Worm (Caenorhabditis elegans) whole organism, L2 larva: ENCODE data around the gene str-45.

Experiments used
- C34F6.9 ChIP-seq: fragments of 150-350 bp; optimal IDR thresholded peaks from 2 replicates; lab custom pipeline; 2014; ENCODE audit warnings: missing biosample characterization, missing genetic modification characterization
- F13H6.1 ChIP-seq: sonication (generic microtip); optimal IDR thresholded peaks from 2 replicates; lab custom pipeline; 2016; ENCODE audit warnings: missing genetic modification characterization, missing compliant biosample characterization
- R02D3.7 ChIP-seq: fragments of 150-350 bp; optimal IDR thresholded peaks from 2 replicates; lab custom pipeline; 2014; ENCODE audit warnings: missing biosample characterization, missing genetic modification characterization
- ZK546.5 ChIP-seq: sonication (generic microtip); optimal IDR thresholded peaks from 2 replicates; lab custom pipeline; 2017; ENCODE audit warnings: missing biosample characterization, missing genetic modification characterization
- alr-1 ChIP-seq: fragments of 150-350 bp; optimal IDR thresholded peaks from 2 replicates; lab custom pipeline; 2014; ENCODE audit warnings: missing biosample characterization, missing genetic modification characterization
- ama-1 ChIP-seq: fragments of 150-350 bp; optimal IDR thresholded peaks from 2 replicates; lab custom pipeline; 2018; ENCODE audit warnings: inconsistent platforms
- ceh-16 ChIP-seq: fragments of 150-350 bp; optimal IDR thresholded peaks from 2 replicates; lab custom pipeline; 2014; ENCODE audit warnings: missing biosample characterization, missing genetic modification characterization
- crh-2 ChIP-seq: sonication (generic microtip); optimal IDR thresholded peaks from 2 replicates; lab custom pipeline; 2017; ENCODE audit warnings: missing biosample characterization, missing genetic modification characterization
- dmd-4 ChIP-seq: sonication (generic microtip); optimal IDR thresholded peaks from 2 replicates; lab custom pipeline; 2017; ENCODE audit warnings: missing biosample characterization, missing genetic modification characterization
- egl-27 ChIP-seq: sonication (generic microtip); optimal IDR thresholded peaks from 3 replicates; lab custom pipeline; 2017; ENCODE audit warnings: missing biosample characterization, missing genetic modification reagents, missing genetic modification characterization
- elt-3 ChIP-seq: sonication (generic microtip); optimal IDR thresholded peaks from 2 replicates; lab custom pipeline; 2017; ENCODE audit warnings: missing biosample characterization, missing genetic modification characterization
- fos-1 ChIP-seq: fragments of 150-350 bp; optimal IDR thresholded peaks from 2 replicates; lab custom pipeline; 2014; ENCODE audit warnings: missing biosample characterization, missing genetic modification characterization
- gmeb-1 ChIP-seq: fragments of 150-350 bp; optimal IDR thresholded peaks from 2 replicates; lab custom pipeline; 2014; ENCODE audit warnings: missing biosample characterization, missing genetic modification characterization
- lin-39 ChIP-seq: fragments of 150-350 bp; optimal IDR thresholded peaks from 2 replicates; lab custom pipeline; 2014; ENCODE audit warnings: missing biosample characterization, missing genetic modification reagents, missing genetic modification characterization
- mab-5 ChIP-seq: fragments of 150-350 bp; optimal IDR thresholded peaks from 2 replicates; lab custom pipeline; 2014; ENCODE audit warnings: missing biosample characterization, missing genetic modification characterization
- nhr-10 ChIP-seq: sonication (generic microtip); optimal IDR thresholded peaks from 2 replicates; lab custom pipeline; 2017; ENCODE audit warnings: missing biosample characterization, missing genetic modification characterization
- nhr-11 ChIP-seq: fragments of 150-350 bp; optimal IDR thresholded peaks from 2 replicates; lab custom pipeline; 2014; ENCODE audit warnings: missing biosample characterization, missing genetic modification characterization
- nhr-21 ChIP-seq: fragments of 150-350 bp; optimal IDR thresholded peaks from 2 replicates; lab custom pipeline; 2014; ENCODE audit warnings: missing biosample characterization, missing genetic modification characterization
- nhr-23 ChIP-seq: fragments of 150-350 bp; optimal IDR thresholded peaks from 2 replicates; lab custom pipeline; 2014; ENCODE audit warnings: missing biosample characterization, missing genetic modification reagents, missing genetic modification characterization
- nhr-237 ChIP-seq: fragments of 150-350 bp; optimal IDR thresholded peaks from 2 replicates; lab custom pipeline; 2014; ENCODE audit warnings: missing biosample characterization, missing genetic modification characterization
- nhr-25 ChIP-seq: fragments of 150-350 bp; sonication (generic microtip); optimal IDR thresholded peaks from 3 replicates; lab custom pipeline; 2014; ENCODE audit warnings: missing biosample characterization, missing genetic modification characterization
- nhr-6 ChIP-seq: fragments of 150-350 bp; optimal IDR thresholded peaks from 2 replicates; lab custom pipeline; 2014; ENCODE audit warnings: missing biosample characterization, missing genetic modification characterization
- peb-1 ChIP-seq: fragments of 150-350 bp; optimal IDR thresholded peaks from 2 replicates; lab custom pipeline; 2014; ENCODE audit warnings: missing biosample characterization, missing genetic modification characterization
- sem-4 ChIP-seq: fragments of 150-350 bp; optimal IDR thresholded peaks from 2 replicates; lab custom pipeline; 2014; ENCODE audit warnings: missing biosample characterization, missing genetic modification reagents, missing genetic modification characterization
- skn-1 ChIP-seq: sonication (generic microtip); optimal IDR thresholded peaks from 2 replicates; lab custom pipeline; 2017; ENCODE audit warnings: missing biosample characterization, missing genetic modification characterization
- sma-9 ChIP-seq, 2 experiments: fragments of 150-350 bp in 1 of 2; sonication (generic microtip) in 1 of 2; optimal IDR thresholded peaks; 2 replicates each; lab custom pipeline; 2014 to 2016; ENCODE audit warnings: missing genetic modification characterization in 2 of 2, mild to moderate bottlenecking in 1 of 2, missing biosample characterization in 1 of 2, missing compliant biosample characterization in 1 of 2, missing genetic modification reagents in 1 of 2, moderate library complexity in 1 of 2
- snpc-4 ChIP-seq: fragments of 150-350 bp; optimal IDR thresholded peaks from 2 replicates; lab custom pipeline; 2014; ENCODE audit warnings: missing biosample characterization, missing genetic modification characterization
- unc-39 ChIP-seq: fragments of 150-350 bp; optimal IDR thresholded peaks from 2 replicates; lab custom pipeline; 2014; ENCODE audit warnings: missing biosample characterization, missing genetic modification characterization
- zag-1 ChIP-seq: fragments of 150-350 bp; optimal IDR thresholded peaks from 2 replicates; lab custom pipeline; 2014; ENCODE audit warnings: missing biosample characterization, missing genetic modification characterization
- ztf-4 ChIP-seq: fragments of 150-350 bp; optimal IDR thresholded peaks from 2 replicates; lab custom pipeline; 2014; ENCODE audit warnings: missing biosample characterization, missing genetic modification characterization

The str-45 gene

DNA sequence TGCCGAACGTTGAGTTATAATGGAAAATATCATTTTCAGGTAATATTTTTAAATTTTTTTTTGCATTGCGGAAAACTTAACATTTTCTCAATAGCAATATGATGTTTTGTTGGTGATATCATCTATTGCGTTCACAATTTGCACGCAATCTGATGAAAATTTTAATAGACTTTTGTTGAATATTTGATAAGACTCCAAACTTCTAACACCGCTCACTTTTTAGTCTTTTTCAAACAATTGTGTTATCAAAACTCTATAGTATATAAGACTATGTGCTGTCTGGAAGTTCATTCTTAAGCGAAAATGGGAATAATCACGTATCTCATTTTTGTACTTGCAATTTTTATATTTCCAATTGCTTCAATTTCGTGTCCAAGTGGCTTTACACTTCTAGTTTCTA is 16.7 kb downstream of the str-45 start, which contains the start of gene clec-47:
Gene clec-47, plus strand, starts transcription at position 301 of the 400 bp plus-strand sequence.
- TF ChIP-seq R02D3.7 (tag; lab: Kevin White, UChicago): no peak
- TF ChIP-seq alr-1: no peak
- no peak for TF ChIP-seq lin-39 (tag; lab: Kevin White, UChicago)
- no peak for TF ChIP-seq sem-4 (tag; lab: Kevin White, UChicago)
- no peak for TF ChIP-seq ceh-16 (tag; lab: Kevin White, UChicago)
- no peak for TF ChIP-seq crh-2 (tag; lab: Kevin White, UChicago)
- TF ChIP-seq nhr-23 (tag; lab: Kevin White, UChicago): no peak
- no peak for TF ChIP-seq mab-5
- TF ChIP-seq ama-1 (lab: Kevin White, UChicago): no peak
- no peak for TF ChIP-seq nhr-237
- no peak for TF ChIP-seq egl-27 (tag; lab: Kevin White, UChicago)
- TF ChIP-seq dmd-4 (tag; lab: Kevin White, UChicago): no peak
- no peak for TF ChIP-seq unc-39 (tag; lab: Kevin White, UChicago)
- TF ChIP-seq ZK546.5 (tag; lab: Kevin White, UChicago): no peak
- TF ChIP-seq sma-9 (GFP tag; optimal IDR thresholded peaks at IDR 0.05; lab: Kevin White, UChicago): no peak
- no peak for TF ChIP-seq sma-9 (tag; optimal IDR thresholded peaks at IDR 0.05; lab: Kevin White, UChicago)
- TF ChIP-seq, all 48 proteins: peak for 0

DNA sequence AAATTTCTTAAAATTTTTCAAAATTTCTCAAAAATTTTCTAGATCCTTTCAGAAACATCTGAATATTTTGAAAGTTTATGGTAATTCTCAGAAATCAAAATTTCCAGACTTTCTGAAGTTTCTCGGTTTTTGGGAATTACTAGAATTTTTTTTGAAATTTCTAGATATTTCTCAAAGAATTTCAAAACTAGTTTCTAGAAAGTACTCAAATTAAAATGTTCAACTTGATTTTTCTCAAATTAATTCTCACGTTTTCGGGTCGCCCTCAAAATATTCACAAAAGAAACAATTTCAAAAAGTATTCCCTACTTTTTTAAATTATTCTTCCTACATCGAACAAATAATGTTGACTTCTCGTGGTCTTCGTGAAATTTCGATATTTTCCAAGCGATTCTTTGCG is 21.0 kb downstream of the str-45 start, which contains the start of gene T09F5.10:
Gene T09F5.10, plus strand, starts transcription at position 301 of the 400 bp plus-strand sequence.
- TF ChIP-seq lin-39 (tag; lab: Kevin White, UChicago) (no peak), peb-1 (tag; lab: Kevin White, UChicago) (no peak), fos-1 (tag; lab: Kevin White, UChicago) (no peak), unc-39 (tag; lab: Kevin White, UChicago) (no peak)

DNA sequence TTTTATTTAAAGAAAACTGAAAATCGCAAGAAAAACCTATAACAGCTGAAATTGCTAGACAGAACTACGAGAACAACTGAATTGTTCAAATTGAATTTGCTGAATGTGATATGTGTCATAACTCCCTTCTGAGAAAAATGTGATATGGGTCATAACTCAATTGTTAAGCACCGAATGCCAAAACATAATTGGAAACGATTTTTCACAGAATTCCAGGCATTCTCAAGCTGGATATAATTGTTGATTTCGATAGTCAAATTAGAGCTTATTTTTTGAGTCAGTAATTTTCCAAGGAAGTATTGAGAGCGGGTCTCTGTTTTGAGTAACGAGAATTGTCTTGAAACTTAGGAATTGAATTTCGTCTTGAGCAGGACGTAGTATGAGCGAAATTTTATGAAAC is 23.1 kb downstream of the str-45 start:
- peak; percentile 21 for TF ChIP-seq nhr-21
- no peak for TF ChIP-seq ZK546.5 (tag; lab: Kevin White, UChicago)
- no peak for TF ChIP-seq F13H6.1 (tag; lab: Kevin White, UChicago)

DNA sequence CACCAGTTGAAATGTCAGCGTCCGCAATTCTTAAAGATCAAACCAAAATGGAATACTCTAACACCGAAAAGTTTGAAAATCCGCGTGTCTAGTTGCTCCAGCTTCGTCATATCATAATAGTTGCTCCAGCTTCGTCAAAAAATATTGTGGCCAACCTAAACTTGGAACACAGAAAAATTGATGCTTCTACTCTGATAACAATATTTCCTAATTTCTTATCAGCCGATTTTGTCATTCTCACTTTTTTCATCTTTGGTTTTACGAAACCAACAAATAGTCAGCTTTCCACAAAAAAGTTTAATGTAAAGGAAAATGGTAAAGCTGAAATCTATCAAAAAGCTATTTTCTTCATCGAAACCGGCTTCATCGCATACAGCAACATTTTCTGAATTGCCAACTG is 23.6 kb downstream of the str-45 start, which contains the start of gene fbxa-84:
Gene fbxa-84, plus strand, starts transcription at position 34 of the 400 bp plus-strand sequence.
- TF ChIP-seq ceh-16 (tag; lab: Kevin White, UChicago): no peak
- TF ChIP-seq ZK546.5 (tag; lab: Kevin White, UChicago): no peak
- TF ChIP-seq nhr-11 (tag; lab: Kevin White, UChicago): no peak
- peak; percentile 67 for TF ChIP-seq fos-1 (tag; lab: Kevin White, UChicago)
- no peak for TF ChIP-seq dmd-4 (tag; lab: Kevin White, UChicago)

ce11 chrV:15184097-15185040 is 25.6 kb downstream of the str-45 start, which contains the start of gene Y75B12B.1:
Y75B12B.1 (plus strand) TSS chrV:15184699.
- no peak for TF ChIP-seq ZK546.5 (tag; lab: Kevin White, UChicago)
- TF ChIP-seq egl-27 (tag; lab: Kevin White, UChicago): no peak
- TF ChIP-seq C34F6.9: no peak
- no peak for TF ChIP-seq elt-3
- TF ChIP-seq skn-1 (tag; lab: Kevin White, UChicago): no peak
- no peak for TF ChIP-seq F13H6.1 (tag; lab: Kevin White, UChicago)
- TF ChIP-seq nhr-10: no peak
- no peak for TF ChIP-seq ztf-4 (tag; lab: Kevin White, UChicago)
- no peak for TF ChIP-seq nhr-6
- TF ChIP-seq snpc-4: no peak
- no peak for TF ChIP-seq gmeb-1
- TF ChIP-seq nhr-23 (tag; lab: Kevin White, UChicago): no peak
- TF ChIP-seq alr-1: no peak
- no peak for TF ChIP-seq nhr-25 (tag; lab: Kevin White, UChicago)
- TF ChIP-seq zag-1 (tag; lab: Kevin White, UChicago): no peak
- no peak for TF ChIP-seq ceh-16 (tag; lab: Kevin White, UChicago)
